Fruit fly (Drosophila melanogaster): ENCODE measurements around the gene CG14671.

DNA sequence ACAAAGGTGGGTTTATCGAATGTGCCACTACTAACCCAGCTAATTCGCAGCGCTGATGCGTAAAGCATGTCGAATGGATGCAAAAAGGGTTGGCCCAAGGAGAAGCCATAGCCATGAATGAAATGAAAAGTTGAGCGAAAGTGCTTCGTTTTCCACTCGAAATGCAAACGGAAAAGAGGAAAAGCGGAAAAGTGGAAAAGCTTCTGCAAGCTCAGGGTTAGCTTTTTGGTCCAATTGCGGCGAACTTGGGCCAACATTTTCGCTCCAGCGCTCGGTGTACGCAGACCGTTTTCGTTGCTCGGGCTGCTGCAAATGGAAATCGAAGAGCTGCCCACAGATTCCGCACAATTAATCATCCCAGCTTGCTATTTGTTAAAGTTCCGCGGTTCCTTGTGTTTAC is 39.8 kb downstream of the CG14671 start:
- TF ChIP-seq Rel (GFP tag; optimal IDR thresholded peaks at IDR 0.05): no peak
- no peak for TF ChIP-seq Rel (tag; optimal IDR thresholded peaks at IDR 0.05)
- no peak for TF ChIP-seq Hr78 (GFP tag; optimal IDR thresholded peaks at IDR 0.05)
- no peak for TF ChIP-seq Sp1 (GFP tag; optimal IDR thresholded peaks at IDR 0.05)
- no peak for TF ChIP-seq Jra (GFP tag; optimal IDR thresholded peaks at IDR 0.05)
- TF ChIP-seq jim (GFP tag; optimal IDR thresholded peaks at IDR 0.05): no peak
- TF ChIP-seq Abd-B (GFP tag; optimal IDR thresholded peaks at IDR 0.05): no peak
- TF ChIP-seq Hr83 (GFP tag; optimal IDR thresholded peaks at IDR 0.05; ENCODE audit: poor library complexity, severe bottlenecking): no peak
- no peak for TF ChIP-seq sage (GFP tag; optimal IDR thresholded peaks at IDR 0.05)
- no peak for TF ChIP-seq OdsH (GFP tag; optimal IDR thresholded peaks at IDR 0.05)
